Fruit fly (Drosophila melanogaster) whole organism, embryonic: ENCODE data around the gene Grx5.
A peak's percentile ranks its signal among the peaks of the same experiment; 100 is the strongest.

ENCODE experiments used
- Ada2b ChIP-seq: fragments of 200-800 bp; sonication (Bioruptor generic); IDR thresholded peaks from 2 replicates; pipeline ENCODE4 v1.3.6; 2022; ENCODE audit warnings: missing biosample characterization, missing genetic modification characterization
- B-H1 ChIP-seq: fragments of 200-800 bp; sonication (Bioruptor generic); IDR thresholded peaks from 3 replicates; pipeline ENCODE4 v1.3.6; 2022; ENCODE audit warnings: missing biosample characterization, missing genetic modification characterization
- CG11093 ChIP-seq: fragments of 200-800 bp; sonication (Bioruptor generic); IDR thresholded peaks from 3 replicates; pipeline ENCODE4 v1.3.6; 2022; ENCODE audit warnings: missing biosample characterization, missing genetic modification characterization
- CG14860 ChIP-seq: fragments of 200-800 bp; sonication (Bioruptor generic); IDR thresholded peaks from 3 replicates; pipeline ENCODE4 v1.3.6; 2022; ENCODE audit warnings: missing biosample characterization, missing genetic modification characterization; ENCODE audit not compliant: partially characterized antibody
- CG15269 ChIP-seq: fragments of 200-800 bp; sonication (Bioruptor generic); optimal IDR thresholded peaks from 2 replicates; lab custom pipeline; 2018; ENCODE audit warnings: missing biosample characterization, mild to moderate bottlenecking, missing genetic modification characterization, moderate library complexity
- CG16863 ChIP-seq: fragments of 200-800 bp; sonication (Bioruptor generic); optimal IDR thresholded peaks from 3 replicates; lab custom pipeline; 2016; ENCODE audit warnings: missing biosample characterization, missing genetic modification characterization
- CG17385 ChIP-seq: fragments of 200-800 bp; sonication (Bioruptor generic); optimal IDR thresholded peaks from 3 replicates; lab custom pipeline; 2018; ENCODE audit warnings: missing biosample characterization, mild to moderate bottlenecking, missing genetic modification characterization
- CG17802 ChIP-seq: fragments of 200-800 bp; sonication (Bioruptor generic); optimal IDR thresholded peaks from 2 replicates; lab custom pipeline; 2018; ENCODE audit warnings: missing biosample characterization, mild to moderate bottlenecking, missing genetic modification characterization, moderate library complexity
- CG18764 ChIP-seq: fragments of 200-800 bp; sonication (Bioruptor generic); optimal IDR thresholded peaks from 3 replicates; lab custom pipeline; 2016; ENCODE audit warnings: missing biosample characterization, missing genetic modification characterization
- CG2202 ChIP-seq: fragments of 200-800 bp; sonication (Bioruptor generic); optimal IDR thresholded peaks from 2 replicates; lab custom pipeline; 2018; ENCODE audit warnings: missing biosample characterization, mild to moderate bottlenecking, missing genetic modification characterization
- CG30403 ChIP-seq: fragments of 200-800 bp; sonication (Bioruptor generic); optimal IDR thresholded peaks from 3 replicates; lab custom pipeline; 2016; ENCODE audit warnings: missing biosample characterization, missing genetic modification characterization
- CG30431 ChIP-seq: fragments of 200-800 bp; sonication (Bioruptor generic); optimal IDR thresholded peaks from 2 replicates; lab custom pipeline; 2017; ENCODE audit warnings: missing biosample characterization, missing genetic modification characterization
- CG31365 ChIP-seq: fragments of 200-800 bp; sonication (Bioruptor generic); optimal IDR thresholded peaks from 2 replicates; lab custom pipeline; 2018; ENCODE audit warnings: missing biosample characterization, mild to moderate bottlenecking, missing genetic modification characterization
- CG3407 ChIP-seq: fragments of 200-800 bp; sonication (Bioruptor generic); optimal IDR thresholded peaks from 2 replicates; lab custom pipeline; 2018; ENCODE audit warnings: missing biosample characterization, mild to moderate bottlenecking, missing genetic modification characterization
- CG4360 ChIP-seq: fragments of 200-800 bp; sonication (Bioruptor generic); IDR thresholded peaks from 2 replicates; pipeline ENCODE4 v1.3.6; 2022; ENCODE audit warnings: missing biosample characterization, missing genetic modification characterization
- CG8478 ChIP-seq: fragments of >200 bp; optimal IDR thresholded peaks from 2 replicates; lab custom pipeline; 2018
- CG9817 ChIP-seq: fragments of 200-800 bp; sonication (Bioruptor generic); optimal IDR thresholded peaks from 2 replicates; lab custom pipeline; 2018; ENCODE audit warnings: missing biosample characterization, mild to moderate bottlenecking, missing genetic modification characterization, moderate library complexity
- CG9932 ChIP-seq: fragments of 200-800 bp; sonication (Bioruptor generic); IDR thresholded peaks from 2 replicates; pipeline ENCODE4 v1.3.6; 2022; ENCODE audit warnings: missing biosample characterization, missing genetic modification characterization
- Fer2 ChIP-seq: fragments of 200-800 bp; sonication (Bioruptor generic); optimal IDR thresholded peaks from 2 replicates; lab custom pipeline; 2018; ENCODE audit warnings: missing biosample characterization, mild to moderate bottlenecking, missing genetic modification characterization, moderate library complexity
- Gsc ChIP-seq: fragments of 200-800 bp; sonication (Bioruptor generic); IDR thresholded peaks from 2 replicates; pipeline ENCODE4 v1.3.6; 2022; ENCODE audit warnings: missing biosample characterization, missing genetic modification characterization
- Hmx ChIP-seq: fragments of 200-800 bp; sonication (Bioruptor generic); optimal IDR thresholded peaks from 2 replicates; lab custom pipeline; 2016; ENCODE audit warnings: missing biosample characterization, missing genetic modification characterization
- Hsf ChIP-seq: fragments of 200-800 bp; sonication (Bioruptor generic); optimal IDR thresholded peaks from 3 replicates; lab custom pipeline; 2016; ENCODE audit warnings: missing biosample characterization, missing genetic modification characterization
- Kr ChIP-seq: fragments of 200-800 bp; sonication (Bioruptor generic); optimal IDR thresholded peaks from 2 replicates; lab custom pipeline; 2017; ENCODE audit warnings: missing biosample characterization, mild to moderate bottlenecking, missing genetic modification characterization
- Lhr ChIP-seq: fragments of 200-800 bp; sonication (Bioruptor generic); optimal IDR thresholded peaks from 3 replicates; lab custom pipeline; 2017; ENCODE audit warnings: mild to moderate bottlenecking, missing biosample characterization, missing genetic modification reagents, missing genetic modification characterization
- Myb ChIP-seq: fragments of 200-800 bp; sonication (Bioruptor generic); optimal IDR thresholded peaks from 2 replicates; lab custom pipeline; 2016; ENCODE audit warnings: missing biosample characterization, missing genetic modification characterization
- Nf-YB ChIP-seq: fragments of 200-800 bp; sonication (Bioruptor generic); optimal IDR thresholded peaks from 3 replicates; lab custom pipeline; 2019; ENCODE audit warnings: missing biosample characterization, mild to moderate bottlenecking, missing genetic modification characterization, moderate library complexity
- Oli ChIP-seq: fragments of 200-800 bp; sonication (Bioruptor generic); optimal IDR thresholded peaks from 2 replicates; lab custom pipeline; 2018; ENCODE audit warnings: missing biosample characterization, mild to moderate bottlenecking, missing genetic modification characterization, moderate library complexity
- Opbp ChIP-seq: fragments of 200-800 bp; sonication (Bioruptor generic); IDR thresholded peaks from 3 replicates; pipeline ENCODE4 v1.3.6; 2022; ENCODE audit warnings: missing biosample characterization, missing genetic modification characterization; ENCODE audit not compliant: partially characterized antibody
- ap ChIP-seq: fragments of 200-800 bp; sonication (Bioruptor generic); IDR thresholded peaks from 2 replicates; pipeline ENCODE4 v1.3.6; 2022; ENCODE audit warnings: missing biosample characterization, missing genetic modification characterization
- ash1 ChIP-seq: fragments of 200-800 bp; sonication (Bioruptor generic); optimal IDR thresholded peaks from 2 replicates; lab custom pipeline; 2018; ENCODE audit warnings: missing biosample characterization, mild to moderate bottlenecking, missing genetic modification characterization
- az2 ChIP-seq: fragments of 200-800 bp; sonication (Bioruptor generic); optimal IDR thresholded peaks from 3 replicates; lab custom pipeline; 2016; ENCODE audit warnings: missing biosample characterization, missing genetic modification characterization
- bab2 ChIP-seq: fragments of 200-800 bp; sonication (Bioruptor generic); optimal IDR thresholded peaks from 2 replicates; lab custom pipeline; 2016; ENCODE audit warnings: missing biosample characterization, missing genetic modification characterization
- cato ChIP-seq: fragments of 200-800 bp; sonication (Bioruptor generic); optimal IDR thresholded peaks from 2 replicates; lab custom pipeline; 2016; ENCODE audit warnings: missing biosample characterization, missing genetic modification characterization, borderline replicate concordance
- chm ChIP-seq: fragments of 200-800 bp; sonication (Bioruptor generic); IDR thresholded peaks from 2 replicates; pipeline ENCODE4 v1.3.6; 2022; ENCODE audit warnings: missing biosample characterization, missing genetic modification characterization
- dmrt11E ChIP-seq: fragments of 200-800 bp; sonication (Bioruptor generic); optimal IDR thresholded peaks from 3 replicates; lab custom pipeline; 2018; ENCODE audit warnings: missing biosample characterization, mild to moderate bottlenecking, missing genetic modification characterization, moderate library complexity
- esg ChIP-seq: fragments of 200-800 bp; sonication (Bioruptor generic); conservative IDR thresholded peaks from 2 replicates; pipeline ENCODE4 v1.3.6; 2022; ENCODE audit warnings: missing biosample characterization, missing genetic modification characterization
- gcm2 ChIP-seq: fragments of 200-800 bp; sonication (Bioruptor generic); optimal IDR thresholded peaks from 2 replicates; lab custom pipeline; 2016; ENCODE audit warnings: missing biosample characterization, missing genetic modification characterization
- gro ChIP-seq: fragments of 200-800 bp; sonication (Bioruptor generic); optimal IDR thresholded peaks from 2 replicates; lab custom pipeline; 2016; ENCODE audit warnings: missing biosample characterization, missing genetic modification characterization
- lov ChIP-seq, 2 experiments: fragments of 200-800 bp in 1 of 2; fragments of >200 bp in 1 of 2; sonication (Bioruptor generic) in 1 of 2; IDR thresholded peaks in 1 of 2; optimal IDR thresholded peaks in 1 of 2; 2 replicates in 1 of 2; 3 replicates in 1 of 2; pipeline versions ENCODE4 v1.3.6 to Lab custom; 2017 to 2022; ENCODE audit warnings: missing biosample characterization in 1 of 2, missing genetic modification characterization in 1 of 2
- maf-S ChIP-seq: fragments of 200-800 bp; sonication (Bioruptor generic); optimal IDR thresholded peaks from 2 replicates; lab custom pipeline; 2016; ENCODE audit warnings: missing biosample characterization, missing genetic modification characterization
- pita ChIP-seq: fragments of 200-800 bp; sonication (Bioruptor generic); optimal IDR thresholded peaks from 2 replicates; lab custom pipeline; 2017; ENCODE audit warnings: missing biosample characterization, mild to moderate bottlenecking, missing genetic modification characterization
- pum ChIP-seq: fragments of 200-800 bp; sonication (Bioruptor generic); optimal IDR thresholded peaks from 2 replicates; lab custom pipeline; 2016; ENCODE audit warnings: missing biosample characterization, missing genetic modification characterization
- salm ChIP-seq: fragments of 200-800 bp; sonication (Bioruptor generic); optimal IDR thresholded peaks from 2 replicates; lab custom pipeline; 2018; ENCODE audit warnings: missing biosample characterization, mild to moderate bottlenecking, missing genetic modification characterization
- sens-2 ChIP-seq: fragments of 200-800 bp; sonication (Bioruptor generic); IDR thresholded peaks from 2 replicates; pipeline ENCODE4 v1.3.6; 2022; ENCODE audit warnings: missing biosample characterization, missing genetic modification characterization
- unpg ChIP-seq: fragments of 200-800 bp; sonication (Bioruptor generic); optimal IDR thresholded peaks from 3 replicates; lab custom pipeline; 2018; ENCODE audit warnings: missing biosample characterization, mild to moderate bottlenecking, missing genetic modification characterization, moderate library complexity
- wdn ChIP-seq: fragments of 200-800 bp; sonication (Bioruptor generic); IDR thresholded peaks from 2 replicates; pipeline ENCODE4 v1.3.6; 2022; ENCODE audit warnings: missing biosample characterization, missing genetic modification characterization
- zf30C ChIP-seq: fragments of 200-800 bp; sonication (Bioruptor generic); optimal IDR thresholded peaks from 3 replicates; lab custom pipeline; 2018; ENCODE audit warnings: missing biosample characterization, mild to moderate bottlenecking, missing genetic modification characterization

The Grx5 gene

DNA sequence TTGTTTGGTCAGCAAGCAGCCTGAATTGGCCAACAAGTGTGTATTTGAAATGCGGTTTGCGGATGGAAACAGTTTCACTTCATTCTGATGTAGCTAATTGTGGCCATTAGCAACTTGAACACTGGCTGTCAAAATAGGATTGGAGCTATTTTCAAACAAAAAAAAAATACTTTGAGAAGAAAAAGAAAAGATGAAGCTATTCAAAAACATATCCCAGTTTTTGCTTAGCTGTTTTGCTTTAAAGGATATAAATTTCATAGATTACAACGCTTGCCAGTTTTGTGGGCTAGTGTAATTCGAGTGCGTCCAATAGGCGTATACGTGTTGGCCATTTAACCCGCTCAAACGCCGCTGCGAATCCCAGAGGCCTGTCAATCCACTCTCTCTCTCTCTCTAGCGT is 25.8 kb downstream of the Grx5 start (continued):
- TF ChIP-seq cato (GFP tag; lab: Kevin White, UChicago) (no peak), pita (GFP tag; lab: Kevin White, UChicago) (no peak), Hmx (GFP tag; lab: Kevin White, UChicago) (no peak), CG31365 (tag; lab: Kevin White, UChicago) (no peak), wdn (peak; percentile 12; the same call in 1 of the 2 replicates), Nf-YB (GFP tag; lab: Kevin White, UChicago) (no peak), CG8478 (lab: Kevin White, UChicago) (no peak), CG9817 (no peak), CG16863 (GFP tag; lab: Kevin White, UChicago) (no peak), salm (tag; lab: Kevin White, UChicago) (no peak), CG30431 (GFP tag; lab: Kevin White, UChicago) (no peak), esg (GFP tag; lab: Robert Waterston, UW) (peak; percentile 11; the same call in 1 of the 2 replicates), dmrt11E (tag; lab: Kevin White, UChicago) (no peak), Hsf (GFP tag; lab: Kevin White, UChicago) (no peak), az2 (GFP tag; lab: Kevin White, UChicago) (peak; percentile 1), Gsc (no peak), Myb (GFP tag; lab: Kevin White, UChicago) (no peak), unpg (GFP tag; lab: Kevin White, UChicago) (peak; percentile 11), Oli (tag; lab: Kevin White, UChicago) (peak; percentile 4), sens-2 (no peak), gcm2 (GFP tag; lab: Kevin White, UChicago) (no peak), Kr (GFP tag; lab: Kevin White, UChicago) (no peak), ash1 (GFP tag; lab: Kevin White, UChicago) (no peak), maf-S (GFP tag; lab: Kevin White, UChicago) (no peak), CG9932 (GFP tag; lab: Robert Waterston, UW) (no peak), Lhr (GFP tag; lab: Kevin White, UChicago) (no peak), pum (GFP tag; lab: Kevin White, UChicago) (no peak), Fer2 (tag; lab: Kevin White, UChicago) (no peak), CG17385 (no peak), CG18764 (GFP tag; lab: Kevin White, UChicago) (no peak), lov (optimal IDR thresholded peaks at IDR 0.05; lab: Kevin White, UChicago) (no peak), lov (GFP tag; IDR thresholded peaks at IDR 0.05; lab: Robert Waterston, UW) (no peak), Ada2b (GFP tag; lab: Robert Waterston, UW) (0 out of 2 replicates have a peak, but pooled peaks have one; percentile 12), CG4360 (GFP tag; lab: Robert Waterston, UW) (no peak), CG11093 (GFP tag; lab: Robert Waterston, UW) (no peak), Opbp (GFP tag; lab: Robert Waterston, UW) (no peak), gro (GFP tag; lab: Kevin White, UChicago) (no peak), CG17802 (tag; lab: Kevin White, UChicago) (no peak), CG3407 (GFP tag; lab: Kevin White, UChicago) (no peak), CG15269 (tag; lab: Kevin White, UChicago) (no peak), B-H1 (GFP tag; lab: Robert Waterston, UW) (no peak), bab2 (no peak), ap (GFP tag; lab: Robert Waterston, UW) (no peak), CG30403 (GFP tag; lab: Kevin White, UChicago) (peak; percentile 8), CG14860 (GFP tag; lab: Robert Waterston, UW) (no peak), CG2202 (tag; lab: Kevin White, UChicago) (no peak), zf30C (GFP tag; lab: Kevin White, UChicago) (no peak), chm (GFP tag; lab: Robert Waterston, UW) (no peak)
